Worm (Caenorhabditis elegans) whole organism, late embryonic: ENCODE data around the gene Y66C5A.1.

ENCODE experiments used
- ama-1 ChIP-seq: fragments of 150-350 bp; optimal IDR thresholded peaks from 2 replicates; lab custom pipeline; 2014
- ceh-31 ChIP-seq: sonication (generic microtip); optimal IDR thresholded peaks from 2 replicates; lab custom pipeline; 2016; ENCODE audit warnings: missing genetic modification characterization, missing compliant biosample characterization
- ceh-34 ChIP-seq: sonication (generic microtip); optimal IDR thresholded peaks from 2 replicates; lab custom pipeline; 2016; ENCODE audit warnings: mild to moderate bottlenecking, missing genetic modification characterization, missing compliant biosample characterization
- ceh-48 ChIP-seq: sonication (generic microtip); optimal IDR thresholded peaks from 2 replicates; lab custom pipeline; 2016; ENCODE audit warnings: missing genetic modification characterization, inconsistent platforms, missing compliant biosample characterization
- ceh-9 ChIP-seq: sonication (generic microtip); optimal IDR thresholded peaks from 2 replicates; lab custom pipeline; 2016; ENCODE audit warnings: mild to moderate bottlenecking, missing genetic modification characterization, inconsistent platforms, missing compliant biosample characterization
- elt-2 ChIP-seq: sonication (generic microtip); optimal IDR thresholded peaks from 2 replicates; lab custom pipeline; 2016; ENCODE audit warnings: missing genetic modification reagents, missing genetic modification characterization, missing compliant biosample characterization
- ets-4 ChIP-seq: sonication (generic microtip); optimal IDR thresholded peaks from 2 replicates; lab custom pipeline; 2016; ENCODE audit warnings: missing genetic modification characterization, missing compliant biosample characterization
- fkh-10 ChIP-seq: fragments of 150-350 bp; optimal IDR thresholded peaks from 2 replicates; lab custom pipeline; 2014; ENCODE audit warnings: missing biosample characterization, missing genetic modification reagents, missing genetic modification characterization
- hlh-15 ChIP-seq: sonication (generic microtip); optimal IDR thresholded peaks from 2 replicates; lab custom pipeline; 2016; ENCODE audit warnings: missing genetic modification characterization, missing compliant biosample characterization
- npax-4 ChIP-seq: sonication (generic microtip); optimal IDR thresholded peaks from 2 replicates; lab custom pipeline; 2016; ENCODE audit warnings: missing genetic modification characterization, missing compliant biosample characterization
- odd-2 ChIP-seq: sonication (generic microtip); optimal IDR thresholded peaks from 2 replicates; lab custom pipeline; 2017; ENCODE audit warnings: antibody characterized with exemption, mild to moderate bottlenecking, missing genetic modification characterization, missing compliant biosample characterization
- pax-1 ChIP-seq: fragments of 150-350 bp; optimal IDR thresholded peaks from 2 replicates; lab custom pipeline; 2014; ENCODE audit warnings: missing biosample characterization, missing genetic modification characterization
- pha-4 ChIP-seq: fragments of 150-350 bp; optimal IDR thresholded peaks from 2 replicates; lab custom pipeline; 2018; ENCODE audit warnings: missing biosample characterization, missing genetic modification reagents, missing genetic modification characterization
- unc-86 ChIP-seq: sonication (generic microtip); optimal IDR thresholded peaks from 2 replicates; lab custom pipeline; 2016; ENCODE audit warnings: missing genetic modification characterization, missing compliant biosample characterization

DNA sequence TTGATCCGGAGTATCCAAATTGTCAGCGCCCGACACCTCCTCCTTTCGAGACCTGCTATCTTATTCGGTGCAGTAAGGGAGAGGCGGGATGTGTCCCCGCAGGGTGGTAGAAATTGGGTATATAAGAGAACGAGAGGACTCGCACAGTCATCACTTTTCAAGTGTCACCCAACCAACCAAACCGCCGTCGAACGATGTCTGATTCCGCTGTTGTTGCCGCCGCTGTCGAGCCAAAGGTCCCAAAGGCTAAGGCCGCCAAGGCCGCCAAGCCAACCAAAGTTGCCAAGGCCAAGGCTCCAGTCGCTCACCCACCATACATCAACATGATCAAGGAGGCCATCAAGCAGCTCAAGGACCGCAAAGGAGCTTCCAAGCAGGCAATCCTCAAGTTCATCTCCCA, 34.6 kb upstream of the Y66C5A.1 start, which contains the start of gene his-24:
- peak; percentile 67 for TF ChIP-seq ama-1 (lab: Kevin White, UChicago)
- no peak for TF ChIP-seq pax-1 (tag; lab: Kevin White, UChicago)
- no peak for TF ChIP-seq odd-2
- no peak for TF ChIP-seq unc-86 (tag; lab: Kevin White, UChicago)
- TF ChIP-seq npax-4 (tag; lab: Kevin White, UChicago), result no peak
- no peak for TF ChIP-seq fkh-10
- TF ChIP-seq ceh-9 (tag; lab: Kevin White, UChicago), result no peak
- TF ChIP-seq hlh-15 (tag; lab: Kevin White, UChicago), result no peak
- no peak for TF ChIP-seq pha-4 (tag; lab: Kevin White, UChicago)
- TF ChIP-seq ceh-31 (tag; lab: Kevin White, UChicago), result peak; percentile 45
- peak; percentile 28 for TF ChIP-seq elt-2 (tag; lab: Kevin White, UChicago)
- no peak for TF ChIP-seq ceh-48 (tag; lab: Kevin White, UChicago)
- TF ChIP-seq ets-4, result no peak
- TF ChIP-seq ceh-34 (tag; lab: Kevin White, UChicago), result peak; percentile 53
